Worm (Caenorhabditis elegans) whole organism, mixed stage, embryonic: ENCODE measurements around the gene ZK721.3.

Experiments
- M03D4.4 ChIP-seq: sonication (generic microtip); optimal IDR thresholded peaks from 2 replicates; lab custom pipeline; 2017; ENCODE audit warnings: mild to moderate bottlenecking, missing genetic modification characterization, missing compliant biosample characterization
- bed-3 ChIP-seq: fragments of 200-800 bp; sonication (Bioruptor generic); optimal IDR thresholded peaks from 3 replicates; lab custom pipeline; 2018; ENCODE audit warnings: mild to moderate bottlenecking, missing genetic modification characterization, moderate library complexity, missing compliant biosample characterization
- blmp-1 ChIP-seq: fragments of 150-350 bp; optimal IDR thresholded peaks from 2 replicates; lab custom pipeline; 2014; ENCODE audit warnings: missing biosample characterization, missing genetic modification characterization
- ceh-39 ChIP-seq: fragments of 150-350 bp; optimal IDR thresholded peaks from 2 replicates; lab custom pipeline; 2014; ENCODE audit warnings: missing biosample characterization, missing genetic modification characterization
- ceh-43 ChIP-seq: fragments of 200-800 bp; sonication (Bioruptor generic); optimal IDR thresholded peaks from 2 replicates; lab custom pipeline; 2018; ENCODE audit warnings: mild to moderate bottlenecking, missing genetic modification characterization, moderate library complexity, missing compliant biosample characterization
- ceh-83 ChIP-seq: fragments of 200-800 bp; sonication (Bioruptor generic); optimal IDR thresholded peaks from 2 replicates; lab custom pipeline; 2018; ENCODE audit warnings: mild to moderate bottlenecking, missing genetic modification characterization, missing compliant biosample characterization
- cnd-1 ChIP-seq: fragments of 200-800 bp; sonication (Bioruptor generic); optimal IDR thresholded peaks from 2 replicates; lab custom pipeline; 2018; ENCODE audit warnings: mild to moderate bottlenecking, missing genetic modification characterization, missing compliant biosample characterization
- elt-1 ChIP-seq: sonication (generic microtip); optimal IDR thresholded peaks from 2 replicates; lab custom pipeline; 2017; ENCODE audit warnings: missing genetic modification characterization, mild to moderate bottlenecking, missing compliant biosample characterization, antibody characterized with exemption, moderate library complexity, borderline replicate concordance; ENCODE audit not compliant: insufficient read depth
- elt-3 ChIP-seq: fragments of 150-350 bp; optimal IDR thresholded peaks from 2 replicates; lab custom pipeline; 2014; ENCODE audit warnings: missing biosample characterization, missing genetic modification characterization
- ham-2 ChIP-seq: fragments of 200-800 bp; sonication (Bioruptor generic); optimal IDR thresholded peaks from 2 replicates; lab custom pipeline; 2018; ENCODE audit warnings: mild to moderate bottlenecking, missing genetic modification characterization, missing compliant biosample characterization
- hlh-1 ChIP-seq: fragments of 150-350 bp; optimal IDR thresholded peaks from 2 replicates; lab custom pipeline; 2014; ENCODE audit warnings: missing biosample characterization, missing genetic modification reagents, missing genetic modification characterization
- lin-13 ChIP-seq: fragments of 150-350 bp; optimal IDR thresholded peaks from 2 replicates; lab custom pipeline; 2014; ENCODE audit warnings: missing biosample characterization, missing genetic modification characterization
- lin-32 ChIP-seq: fragments of 200-800 bp; sonication (Bioruptor generic); optimal IDR thresholded peaks from 2 replicates; lab custom pipeline; 2018; ENCODE audit warnings: mild to moderate bottlenecking, missing genetic modification characterization, missing compliant biosample characterization
- mab-5 ChIP-seq: fragments of 150-350 bp; optimal IDR thresholded peaks from 2 replicates; lab custom pipeline; 2014; ENCODE audit warnings: missing biosample characterization, missing genetic modification characterization
- mep-1 ChIP-seq: fragments of 150-350 bp; optimal IDR thresholded peaks from 2 replicates; lab custom pipeline; 2017; ENCODE audit warnings: missing biosample characterization, missing genetic modification reagents, missing genetic modification characterization, inconsistent platforms
- mls-2 ChIP-seq: sonication (generic microtip); optimal IDR thresholded peaks from 2 replicates; lab custom pipeline; 2016; ENCODE audit warnings: mild to moderate bottlenecking, missing genetic modification characterization, moderate library complexity, missing compliant biosample characterization
- nhr-12 ChIP-seq: fragments of 150-350 bp; optimal IDR thresholded peaks from 2 replicates; lab custom pipeline; 2014; ENCODE audit warnings: missing biosample characterization, missing genetic modification characterization
- nhr-2 ChIP-seq: fragments of 150-350 bp; optimal IDR thresholded peaks from 2 replicates; lab custom pipeline; 2014; ENCODE audit warnings: missing biosample characterization, missing genetic modification characterization
- nhr-237 ChIP-seq: fragments of 150-350 bp; optimal IDR thresholded peaks from 2 replicates; lab custom pipeline; 2014; ENCODE audit warnings: missing biosample characterization, missing genetic modification characterization
- nhr-28 ChIP-seq: fragments of 150-350 bp; optimal IDR thresholded peaks from 2 replicates; lab custom pipeline; 2014; ENCODE audit warnings: missing biosample characterization, missing genetic modification characterization
- pha-4 ChIP-seq: fragments of 150-350 bp; optimal IDR thresholded peaks from 2 replicates; lab custom pipeline; 2018; ENCODE audit warnings: missing biosample characterization, missing genetic modification reagents, missing genetic modification characterization
- sptf-1 ChIP-seq: sonication (generic microtip); optimal IDR thresholded peaks from 2 replicates; lab custom pipeline; 2017; ENCODE audit warnings: mild to moderate bottlenecking, missing genetic modification characterization, moderate library complexity, missing compliant biosample characterization
- tbx-8 ChIP-seq: fragments of 200-800 bp; sonication (Bioruptor generic); optimal IDR thresholded peaks from 2 replicates; lab custom pipeline; 2018; ENCODE audit warnings: mild to moderate bottlenecking, missing genetic modification characterization, moderate library complexity, missing compliant biosample characterization
- unc-120 ChIP-seq: sonication (generic microtip); optimal IDR thresholded peaks from 2 replicates; lab custom pipeline; 2017; ENCODE audit warnings: missing genetic modification characterization, missing compliant biosample characterization; ENCODE audit not compliant: poor library complexity, severe bottlenecking
- unc-62 ChIP-seq: fragments of 150-350 bp; optimal IDR thresholded peaks from 2 replicates; lab custom pipeline; 2014; ENCODE audit warnings: missing biosample characterization, missing genetic modification reagents, missing genetic modification characterization
- zip-8 ChIP-seq: fragments of 150-350 bp; optimal IDR thresholded peaks from 2 replicates; lab custom pipeline; 2014; ENCODE audit warnings: missing biosample characterization, missing genetic modification characterization
- ztf-11 ChIP-seq: fragments of 150-350 bp; optimal IDR thresholded peaks from 2 replicates; lab custom pipeline; 2014; ENCODE audit warnings: missing biosample characterization, missing genetic modification characterization

ZK721.3 gene

ce11 chrX:8742896-8743295, 41.4 kb upstream of the ZK721.3 start, which contains the start of gene M02D8.7:
Gene M02D8.7, minus strand, starts transcription at chrX:8742996.
- TF ChIP-seq unc-120 (tag; lab: Kevin White, UChicago): no peak
- TF ChIP-seq ham-2 (GFP tag; lab: Kevin White, UChicago): no peak
- TF ChIP-seq elt-1 (tag; lab: Kevin White, UChicago): no peak
- no peak for TF ChIP-seq mab-5 (tag; lab: Kevin White, UChicago)
- no peak for TF ChIP-seq elt-3 (tag; lab: Kevin White, UChicago)
- TF ChIP-seq pha-4 (tag; lab: Kevin White, UChicago): no peak
- no peak for TF ChIP-seq ceh-43
- TF ChIP-seq mls-2 (tag; lab: Kevin White, UChicago): no peak
- TF ChIP-seq tbx-8: no peak
- TF ChIP-seq nhr-2 (tag; lab: Kevin White, UChicago): no peak
- TF ChIP-seq sptf-1 (tag; lab: Kevin White, UChicago): no peak
- TF ChIP-seq ceh-83 (GFP tag; lab: Kevin White, UChicago): no peak

- TF ChIP-seq nhr-28 (tag; lab: Kevin White, UChicago): no peak
- TF ChIP-seq nhr-237 (tag; lab: Kevin White, UChicago): no peak
- no peak for TF ChIP-seq elt-1 (tag; lab: Kevin White, UChicago)
- TF ChIP-seq, all 35 proteins: peak for 0
Measured at ce11 chrX:8744192-8744985, 39.9 kb upstream of the ZK721.3 start.

ce11 chrX:8745524-8745923, 38.8 kb upstream of the ZK721.3 start:
- TF ChIP-seq mep-1 (tag; lab: Kevin White, UChicago) (no peak), mab-5 (tag; lab: Kevin White, UChicago) (no peak), elt-3 (tag; lab: Kevin White, UChicago) (no peak), zip-8 (no peak), cnd-1 (no peak), bed-3 (no peak)

ce11 chrX:8750209-8750608, 34.1 kb upstream of the ZK721.3 start:
- TF ChIP-seq cnd-1: no peak

ce11 chrX:8750660-8751059, 33.7 kb upstream of the ZK721.3 start, which contains the start of gene asns-2:
Gene asns-2, minus strand, starts transcription at chrX:8750941.
- TF ChIP-seq ceh-39 (tag; lab: Kevin White, UChicago): no peak
- TF ChIP-seq ceh-83 (GFP tag; lab: Kevin White, UChicago): no peak
- TF ChIP-seq sptf-1 (tag; lab: Kevin White, UChicago): no peak
- TF ChIP-seq ztf-11 (tag; lab: Kevin White, UChicago): no peak
- TF ChIP-seq lin-13: no peak
- TF ChIP-seq M03D4.4: no peak
- no peak for TF ChIP-seq nhr-28 (tag; lab: Kevin White, UChicago)
- TF ChIP-seq blmp-1 (tag; lab: Kevin White, UChicago): no peak
- TF ChIP-seq tbx-8: no peak
- TF ChIP-seq nhr-12 (tag; lab: Kevin White, UChicago): no peak
- TF ChIP-seq lin-32 (GFP tag; lab: Kevin White, UChicago): no peak
- no peak for TF ChIP-seq ham-2 (GFP tag; lab: Kevin White, UChicago)
- TF ChIP-seq hlh-1: no peak
- TF ChIP-seq ceh-43: no peak
- no peak for TF ChIP-seq elt-1 (tag; lab: Kevin White, UChicago)
- no peak for TF ChIP-seq zip-8
- no peak for TF ChIP-seq nhr-2 (tag; lab: Kevin White, UChicago)

- TF ChIP-seq unc-62 (GFP tag; lab: Kevin White, UChicago) (peak; percentile 47), bed-3 (no peak), elt-3 (tag; lab: Kevin White, UChicago) (peak; percentile 44), elt-1 (tag; lab: Kevin White, UChicago) (peak; percentile 78), ceh-39 (tag; lab: Kevin White, UChicago) (no peak)
Measured at ce11 chrX:8752546-8752945, 31.8 kb upstream of the ZK721.3 start.
